Worm (Caenorhabditis elegans) whole organism, mixed stage, embryonic: ENCODE measurements around the gene hda-6.
"Not testable (repeated sequence)": the region's sequence is repeated elsewhere in the genome, so short reads cannot be mapped to it uniquely, and the experiment has no call there.

Experiments used
- M03D4.4 ChIP-seq: sonication (generic microtip); optimal IDR thresholded peaks from 2 replicates; lab custom pipeline; 2017; ENCODE audit warnings: mild to moderate bottlenecking, missing genetic modification characterization, missing compliant biosample characterization
- bed-3 ChIP-seq: fragments of 200-800 bp; sonication (Bioruptor generic); optimal IDR thresholded peaks from 3 replicates; lab custom pipeline; 2018; ENCODE audit warnings: mild to moderate bottlenecking, missing genetic modification characterization, moderate library complexity, missing compliant biosample characterization
- blmp-1 ChIP-seq: fragments of 150-350 bp; optimal IDR thresholded peaks from 2 replicates; lab custom pipeline; 2014; ENCODE audit warnings: missing biosample characterization, missing genetic modification characterization
- ceh-39 ChIP-seq: fragments of 150-350 bp; optimal IDR thresholded peaks from 2 replicates; lab custom pipeline; 2014; ENCODE audit warnings: missing biosample characterization, missing genetic modification characterization
- ceh-43 ChIP-seq: fragments of 200-800 bp; sonication (Bioruptor generic); optimal IDR thresholded peaks from 2 replicates; lab custom pipeline; 2018; ENCODE audit warnings: mild to moderate bottlenecking, missing genetic modification characterization, moderate library complexity, missing compliant biosample characterization
- ceh-83 ChIP-seq: fragments of 200-800 bp; sonication (Bioruptor generic); optimal IDR thresholded peaks from 2 replicates; lab custom pipeline; 2018; ENCODE audit warnings: mild to moderate bottlenecking, missing genetic modification characterization, missing compliant biosample characterization
- drap-1 ChIP-seq: fragments of 200-800 bp; sonication (Bioruptor generic); optimal IDR thresholded peaks from 3 replicates; lab custom pipeline; 2018; ENCODE audit warnings: mild to moderate bottlenecking, missing genetic modification characterization, missing compliant biosample characterization
- elt-3 ChIP-seq: fragments of 150-350 bp; optimal IDR thresholded peaks from 2 replicates; lab custom pipeline; 2014; ENCODE audit warnings: missing biosample characterization, missing genetic modification characterization
- flh-1 ChIP-seq: fragments of 200-800 bp; sonication (Bioruptor generic); optimal IDR thresholded peaks from 2 replicates; lab custom pipeline; 2018; ENCODE audit warnings: mild to moderate bottlenecking, missing genetic modification characterization, moderate library complexity, missing compliant biosample characterization
- ham-2 ChIP-seq: fragments of 200-800 bp; sonication (Bioruptor generic); optimal IDR thresholded peaks from 2 replicates; lab custom pipeline; 2018; ENCODE audit warnings: mild to moderate bottlenecking, missing genetic modification characterization, missing compliant biosample characterization
- lin-32 ChIP-seq: fragments of 200-800 bp; sonication (Bioruptor generic); optimal IDR thresholded peaks from 2 replicates; lab custom pipeline; 2018; ENCODE audit warnings: mild to moderate bottlenecking, missing genetic modification characterization, missing compliant biosample characterization
- nhr-12 ChIP-seq: fragments of 150-350 bp; optimal IDR thresholded peaks from 2 replicates; lab custom pipeline; 2014; ENCODE audit warnings: missing biosample characterization, missing genetic modification characterization
- nhr-2 ChIP-seq: fragments of 150-350 bp; optimal IDR thresholded peaks from 2 replicates; lab custom pipeline; 2014; ENCODE audit warnings: missing biosample characterization, missing genetic modification characterization
- nhr-237 ChIP-seq: fragments of 150-350 bp; optimal IDR thresholded peaks from 2 replicates; lab custom pipeline; 2014; ENCODE audit warnings: missing biosample characterization, missing genetic modification characterization
- nhr-76 ChIP-seq: sonication (generic microtip); optimal IDR thresholded peaks from 2 replicates; lab custom pipeline; 2017; ENCODE audit warnings: missing biosample characterization, missing genetic modification characterization
- pha-4 ChIP-seq: fragments of 150-350 bp; optimal IDR thresholded peaks from 2 replicates; lab custom pipeline; 2018; ENCODE audit warnings: missing biosample characterization, missing genetic modification reagents, missing genetic modification characterization
- sem-2 ChIP-seq: fragments of 200-800 bp; sonication (Bioruptor generic); optimal IDR thresholded peaks from 2 replicates; lab custom pipeline; 2018; ENCODE audit warnings: mild to moderate bottlenecking, missing genetic modification characterization, missing compliant biosample characterization
- snpc-4 ChIP-seq: fragments of 150-350 bp; optimal IDR thresholded peaks from 2 replicates; lab custom pipeline; 2014; ENCODE audit warnings: missing biosample characterization, missing genetic modification characterization
- sptf-1 ChIP-seq: sonication (generic microtip); optimal IDR thresholded peaks from 2 replicates; lab custom pipeline; 2017; ENCODE audit warnings: mild to moderate bottlenecking, missing genetic modification characterization, moderate library complexity, missing compliant biosample characterization
- tbx-8 ChIP-seq: fragments of 200-800 bp; sonication (Bioruptor generic); optimal IDR thresholded peaks from 2 replicates; lab custom pipeline; 2018; ENCODE audit warnings: mild to moderate bottlenecking, missing genetic modification characterization, moderate library complexity, missing compliant biosample characterization
- unc-120 ChIP-seq: sonication (generic microtip); optimal IDR thresholded peaks from 2 replicates; lab custom pipeline; 2017; ENCODE audit warnings: missing genetic modification characterization, missing compliant biosample characterization; ENCODE audit not compliant: poor library complexity, severe bottlenecking
- unc-39 ChIP-seq: fragments of 150-350 bp; optimal IDR thresholded peaks from 2 replicates; lab custom pipeline; 2014; ENCODE audit warnings: missing biosample characterization, missing genetic modification characterization
- ztf-11 ChIP-seq: fragments of 150-350 bp; optimal IDR thresholded peaks from 2 replicates; lab custom pipeline; 2014; ENCODE audit warnings: missing biosample characterization, missing genetic modification characterization

Gene hda-6

ce11 chrIV:5316223-5316622 is 47.9 kb downstream of the hda-6 start, which contains the start of gene msp-65:
TSS of gene msp-65 (plus strand) at chrIV:5316523.
- not testable (repeated sequence) for TF ChIP-seq tbx-8 (GFP tag; lab: Kevin White, UChicago); M03D4.4 (tag; lab: Kevin White, UChicago); flh-1 (GFP tag; lab: Kevin White, UChicago)

DNA sequence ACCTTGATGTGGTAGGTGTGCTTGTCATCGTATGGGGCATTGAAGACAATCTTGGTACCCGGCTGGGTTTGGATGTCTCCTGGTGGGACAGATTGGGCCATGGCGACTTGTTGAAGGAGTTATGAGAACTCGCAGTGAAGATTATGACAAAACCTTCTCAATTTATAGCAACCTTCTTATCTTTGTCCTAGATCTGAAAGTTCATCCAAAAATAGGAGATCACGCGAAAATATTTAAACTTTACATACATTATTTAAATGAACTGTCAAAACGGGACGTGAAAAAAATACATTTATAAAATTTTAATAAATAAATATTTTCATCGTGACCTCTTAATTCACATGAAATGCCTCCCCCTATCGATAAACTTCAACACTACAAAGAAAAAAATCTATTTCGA is 51.1 kb downstream of the hda-6 start, which contains the start of the genes msp-59 and ZK354.2:
TSS of gene msp-59 (minus strand) at position 101 of the 400 bp plus-strand sequence.
TSS of gene ZK354.2 (plus strand) at position 395 of the 400 bp plus-strand sequence.
- not testable (repeated sequence) for TF ChIP-seq elt-3, blmp-1, ztf-11 (tag; lab: Kevin White, UChicago)

DNA sequence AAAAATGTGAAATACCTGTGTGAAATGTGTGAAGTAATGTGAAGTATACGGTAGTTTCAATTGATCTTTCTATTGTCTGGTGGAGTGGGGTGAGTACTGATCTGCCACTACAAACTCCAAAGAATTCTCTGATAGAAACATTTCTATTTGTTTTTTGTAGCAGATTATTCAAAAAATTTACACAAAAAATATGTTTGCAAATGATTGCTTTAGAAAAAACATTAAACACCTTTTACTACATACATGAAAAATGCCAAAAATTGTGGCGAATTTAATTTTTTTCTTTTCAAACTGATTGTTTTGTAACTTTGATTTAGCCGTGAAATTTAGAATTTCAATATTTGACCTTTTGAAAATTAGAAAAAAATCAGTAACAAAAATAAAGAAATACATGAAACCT is 54.4 kb downstream of the hda-6 start, which contains the start of gene ZK354.3:
TSS of gene ZK354.3 (plus strand) at position 301 of the 400 bp plus-strand sequence.
- no peak for TF ChIP-seq snpc-4
- no peak for TF ChIP-seq sem-2
- no peak for TF ChIP-seq nhr-2 (tag; lab: Kevin White, UChicago)
- TF ChIP-seq blmp-1 (tag; lab: Kevin White, UChicago), result no peak
- TF ChIP-seq bed-3 (GFP tag; lab: Kevin White, UChicago), result no peak
- no peak for TF ChIP-seq drap-1 (GFP tag; lab: Kevin White, UChicago)
- TF ChIP-seq flh-1 (GFP tag; lab: Kevin White, UChicago), result no peak
- TF ChIP-seq unc-39 (tag; lab: Kevin White, UChicago), result no peak
- TF ChIP-seq lin-32, result no peak
- TF ChIP-seq ceh-43, result no peak
- no peak for TF ChIP-seq nhr-12 (tag; lab: Kevin White, UChicago)
- TF ChIP-seq unc-120 (tag; lab: Kevin White, UChicago), result no peak
- TF ChIP-seq ztf-11 (tag; lab: Kevin White, UChicago), result no peak
- TF ChIP-seq pha-4 (tag; lab: Kevin White, UChicago), result no peak
- TF ChIP-seq sptf-1 (tag; lab: Kevin White, UChicago), result no peak
- TF ChIP-seq ham-2 (GFP tag; lab: Kevin White, UChicago), result no peak
- TF ChIP-seq elt-3 (tag; lab: Kevin White, UChicago), result no peak
- TF ChIP-seq ceh-83 (GFP tag; lab: Kevin White, UChicago), result no peak
- TF ChIP-seq nhr-76, result no peak

DNA sequence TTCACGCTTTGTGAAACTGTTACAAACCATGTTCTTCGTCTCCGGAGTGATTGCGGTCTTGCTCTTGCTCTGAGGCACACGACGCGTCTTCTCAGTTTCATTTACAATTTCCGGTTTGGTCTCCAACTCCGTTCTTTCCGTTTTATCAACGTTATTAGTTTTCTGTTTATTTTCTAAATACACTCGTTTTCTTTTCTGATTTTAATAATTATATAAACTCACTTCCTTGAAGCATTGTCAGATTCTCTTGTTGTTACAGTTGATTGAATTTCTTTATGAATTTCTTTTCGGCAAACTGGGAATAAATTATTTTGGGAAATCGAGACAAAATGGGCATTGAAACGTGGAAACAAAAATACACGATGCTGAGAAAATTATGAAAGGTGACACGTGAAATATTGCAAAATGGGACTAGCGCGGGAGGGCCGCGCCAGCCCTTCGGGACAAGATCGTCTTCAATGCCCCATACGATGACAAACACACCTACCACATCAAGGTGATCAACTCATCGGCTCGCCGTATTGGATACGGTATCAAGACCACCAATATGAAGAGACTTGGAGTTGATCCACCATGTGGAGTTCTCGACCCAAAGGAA is 56.0 kb downstream of the hda-6 start, which contains the start of the genes ZK354.9 and msp-58:
TSS of gene ZK354.9 (minus strand) at position 101 of the 598 bp plus-strand sequence.
TSS of gene msp-58 (plus strand) at position 548 of the 598 bp plus-strand sequence.
- not testable (repeated sequence) for TF ChIP-seq blmp-1, nhr-237, ceh-39 (tag; lab: Kevin White, UChicago)
